Worm (Caenorhabditis elegans) whole organism, L3 larva: ENCODE results near the gene C15C8.6.

Source experiments
- ama-1 ChIP-seq: fragments of 150-350 bp; optimal IDR thresholded peaks from 2 replicates; lab custom pipeline; 2018
- egl-27 ChIP-seq: sonication (generic microtip); optimal IDR thresholded peaks from 4 replicates; lab custom pipeline; 2017; ENCODE audit warnings: missing biosample characterization, missing genetic modification reagents, missing genetic modification characterization
- nhr-11 ChIP-seq: fragments of 150-350 bp; optimal IDR thresholded peaks from 2 replicates; lab custom pipeline; 2014; ENCODE audit warnings: missing biosample characterization, missing genetic modification characterization
- nhr-28 ChIP-seq: fragments of 150-350 bp; optimal IDR thresholded peaks from 2 replicates; lab custom pipeline; 2014; ENCODE audit warnings: missing biosample characterization, missing genetic modification characterization
- unc-62 ChIP-seq: fragments of 150-350 bp; sonication (generic microtip); optimal IDR thresholded peaks from 4 replicates; lab custom pipeline; 2014; ENCODE audit warnings: missing biosample characterization, missing genetic modification reagents, missing genetic modification characterization
- zag-1 ChIP-seq: fragments of 150-350 bp; optimal IDR thresholded peaks from 2 replicates; lab custom pipeline; 2014; ENCODE audit warnings: missing biosample characterization, missing genetic modification characterization

ce11 chrV:12792752-12793151 is 41.4 kb upstream of the C15C8.6 start, which contains the start of gene ugt-5:
- TF ChIP-seq unc-62 (GFP tag; lab: Kevin White, UChicago) (no peak), egl-27 (tag; lab: Kevin White, UChicago) (no peak), nhr-11 (no peak), ama-1 (lab: Kevin White, UChicago) (no peak), nhr-28 (tag; lab: Kevin White, UChicago) (no peak), zag-1 (tag; lab: Kevin White, UChicago) (no peak)
